Fruit fly (Drosophila melanogaster) whole organism, adult: ENCODE results near the gene Pstk.

Experiments used
- CG11617 ChIP-seq: fragments of 200-800 bp; sonication (Bioruptor generic); optimal IDR thresholded peaks from 2 replicates; lab custom pipeline; 2017; ENCODE audit warnings: mild to moderate bottlenecking, missing biosample characterization, missing genetic modification reagents, missing genetic modification characterization
- CG12768 ChIP-seq: fragments of 200-800 bp; sonication (Bioruptor generic); optimal IDR thresholded peaks from 2 replicates; lab custom pipeline; 2017; ENCODE audit warnings: missing biosample characterization, missing genetic modification characterization, mild to moderate bottlenecking, moderate library complexity, missing genetic modification reagents
- CG14711 ChIP-seq: fragments of 200-800 bp; sonication (Bioruptor generic); optimal IDR thresholded peaks from 2 replicates; lab custom pipeline; 2018; ENCODE audit warnings: missing biosample characterization, mild to moderate bottlenecking, missing genetic modification characterization, moderate library complexity
- CG1620 ChIP-seq: fragments of 200-800 bp; sonication (Bioruptor generic); optimal IDR thresholded peaks from 2 replicates; lab custom pipeline; 2016; ENCODE audit warnings: missing biosample characterization, missing genetic modification characterization
- CG33017 ChIP-seq: fragments of 200-800 bp; sonication (Bioruptor generic); optimal IDR thresholded peaks from 2 replicates; lab custom pipeline; 2018; ENCODE audit warnings: missing biosample characterization, mild to moderate bottlenecking, missing genetic modification characterization, moderate library complexity
- CG5204 ChIP-seq: fragments of 200-800 bp; sonication (Bioruptor generic); optimal IDR thresholded peaks from 2 replicates; lab custom pipeline; 2016; ENCODE audit warnings: missing biosample characterization, missing genetic modification characterization
- CG7045 ChIP-seq: fragments of 200-800 bp; sonication (Bioruptor generic); optimal IDR thresholded peaks from 2 replicates; lab custom pipeline; 2017; ENCODE audit warnings: missing biosample characterization, mild to moderate bottlenecking, missing genetic modification characterization
- CG7101 ChIP-seq: fragments of 200-800 bp; sonication (Bioruptor generic); optimal IDR thresholded peaks from 2 replicates; lab custom pipeline; 2018; ENCODE audit warnings: missing biosample characterization, mild to moderate bottlenecking, missing genetic modification characterization, moderate library complexity
- Clk ChIP-seq: fragments of 200-800 bp; sonication (Bioruptor generic); optimal IDR thresholded peaks from 2 replicates; lab custom pipeline; 2017; ENCODE audit warnings: missing biosample characterization, missing genetic modification characterization
- Crg-1 ChIP-seq: fragments of 200-800 bp; sonication (Bioruptor generic); optimal IDR thresholded peaks from 2 replicates; lab custom pipeline; 2016; ENCODE audit warnings: missing biosample characterization, missing genetic modification characterization
- Hr96 ChIP-seq: fragments of 200-800 bp; sonication (Bioruptor generic); optimal IDR thresholded peaks from 2 replicates; lab custom pipeline; 2016; ENCODE audit warnings: missing biosample characterization, missing genetic modification characterization
- Mnt ChIP-seq: fragments of 200-800 bp; sonication (Bioruptor generic); optimal IDR thresholded peaks from 2 replicates; lab custom pipeline; 2016; ENCODE audit warnings: missing biosample characterization, mild to moderate bottlenecking, missing genetic modification characterization
- bab1 ChIP-seq: fragments of 200-800 bp; sonication (Bioruptor generic); optimal IDR thresholded peaks from 3 replicates; lab custom pipeline; 2019; ENCODE audit warnings: missing biosample characterization, mild to moderate bottlenecking, missing genetic modification characterization, moderate library complexity
- cic ChIP-seq: fragments of 200-800 bp; sonication (Bioruptor generic); optimal IDR thresholded peaks from 2 replicates; lab custom pipeline; 2017; ENCODE audit warnings: missing biosample characterization, mild to moderate bottlenecking, missing genetic modification characterization, moderate library complexity
- cnc ChIP-seq, 2 experiments: fragments of >200 bp; optimal IDR thresholded peaks; 2 replicates each; lab custom pipeline; 2017
- kay ChIP-seq: fragments of 200-800 bp; sonication (Bioruptor generic); peaks from one replicate; lab custom pipeline; 2016; ENCODE audit warnings: missing biosample characterization, missing genetic modification characterization, borderline replicate concordance
- ovo ChIP-seq: fragments of 200-800 bp; sonication (Bioruptor generic); optimal IDR thresholded peaks from 2 replicates; lab custom pipeline; 2016; ENCODE audit warnings: missing biosample characterization, missing genetic modification characterization
- pad ChIP-seq: fragments of 200-800 bp; sonication (Bioruptor generic); optimal IDR thresholded peaks from 3 replicates; lab custom pipeline; 2017; ENCODE audit warnings: missing biosample characterization, missing genetic modification characterization, mild to moderate bottlenecking, moderate library complexity, missing genetic modification reagents
- tj ChIP-seq: fragments of 200-800 bp; sonication (Bioruptor generic); optimal IDR thresholded peaks from 3 replicates; lab custom pipeline; 2017; ENCODE audit warnings: missing biosample characterization, mild to moderate bottlenecking, missing genetic modification characterization, moderate library complexity
- toe ChIP-seq: fragments of 200-800 bp; sonication (Bioruptor generic); optimal IDR thresholded peaks from 2 replicates; lab custom pipeline; 2016; ENCODE audit warnings: missing biosample characterization, missing genetic modification characterization

The Pstk gene

dm6 chrX:19602483-19602882 is 15.9 kb downstream of the Pstk start:
- no peak for TF ChIP-seq CG7045
- no peak for TF ChIP-seq CG33017
- no peak for TF ChIP-seq bab1

- TF ChIP-seq CG11617 (GFP tag; lab: Kevin White, UChicago) (no peak), CG33017 (no peak), CG7101 (peak; percentile 36), ovo (GFP tag; lab: Kevin White, UChicago) (peak; percentile 10), CG7045 (no peak), pad (GFP tag; lab: Kevin White, UChicago) (peak; percentile 11), CG12768 (GFP tag; lab: Kevin White, UChicago) (no peak), tj (peak; percentile 42), Mnt (GFP tag; lab: Kevin White, UChicago) (peak; percentile 57), CG14711 (tag; lab: Kevin White, UChicago) (peak; percentile 94), bab1 (peak; percentile 49), CG1620 (GFP tag; lab: Kevin White, UChicago) (peak; percentile 8), Crg-1 (GFP tag; lab: Kevin White, UChicago) (peak; percentile 23), cic (GFP tag; lab: Kevin White, UChicago) (peak; percentile 29)
These were observed 16.7 kb downstream of the Pstk start, which contains the start of gene CG14220 for dm6 chrX:19601644-19602043. Gene CG14220 (minus strand): TSS chrX:19601851.

dm6 chrX:19598503-19598902 is 19.8 kb downstream of the Pstk start:
- no peak for TF ChIP-seq CG12768 (GFP tag; lab: Kevin White, UChicago)
- no peak for TF ChIP-seq bab1
- no peak for TF ChIP-seq tj
- TF ChIP-seq Crg-1 (GFP tag; lab: Kevin White, UChicago): no peak
- no peak for TF ChIP-seq pad (GFP tag; lab: Kevin White, UChicago)
- TF ChIP-seq CG11617 (GFP tag; lab: Kevin White, UChicago): no peak
- TF ChIP-seq toe (GFP tag; lab: Kevin White, UChicago): no peak
- TF ChIP-seq CG33017: no peak
- no peak for TF ChIP-seq cic (GFP tag; lab: Kevin White, UChicago)
- TF ChIP-seq CG7101: no peak
- TF ChIP-seq ovo (GFP tag; lab: Kevin White, UChicago): no peak
- TF ChIP-seq Clk (GFP tag; lab: Kevin White, UChicago): no peak
- no peak for TF ChIP-seq Hr96 (GFP tag; lab: Kevin White, UChicago)

dm6 chrX:19597684-19598363 is 20.5 kb downstream of the Pstk start, which contains the start of gene RpS10b:
Gene RpS10b (plus strand): TSS chrX:19598031.
- peak; percentile 34 for TF ChIP-seq Clk (GFP tag; lab: Kevin White, UChicago)
- TF ChIP-seq toe (GFP tag; lab: Kevin White, UChicago): peak; percentile 77
- TF ChIP-seq CG1620 (GFP tag; lab: Kevin White, UChicago): peak; percentile 98
- peak; percentile 34 for TF ChIP-seq cic (GFP tag; lab: Kevin White, UChicago)
- TF ChIP-seq pad (GFP tag; lab: Kevin White, UChicago): peak; percentile 86
- TF ChIP-seq CG14711 (tag; lab: Kevin White, UChicago): peak; percentile 70
- peak; percentile 82 for TF ChIP-seq CG7045
- TF ChIP-seq bab1: peak; percentile 96
- TF ChIP-seq CG12768 (GFP tag; lab: Kevin White, UChicago): peak; percentile 79
- TF ChIP-seq kay: peak; percentile 58
- peak; percentile 98 for TF ChIP-seq CG11617 (GFP tag; lab: Kevin White, UChicago)
- peak; percentile 95 for TF ChIP-seq CG7101
- TF ChIP-seq cnc (optimal IDR thresholded peaks at IDR 0.05; lab: Kevin White, UChicago): no peak
- TF ChIP-seq CG5204: peak; percentile 85
- peak; percentile 97 for TF ChIP-seq ovo (GFP tag; lab: Kevin White, UChicago)
- peak; percentile 95 for TF ChIP-seq Hr96 (GFP tag; lab: Kevin White, UChicago)
- peak; percentile 98 for TF ChIP-seq Crg-1 (GFP tag; lab: Kevin White, UChicago)
- peak; percentile 78 for TF ChIP-seq CG33017
- peak; percentile 88 for TF ChIP-seq tj
- TF ChIP-seq Mnt (GFP tag; lab: Kevin White, UChicago): peak; percentile 96

dm6 chrX:19595862-19596261 is 22.5 kb downstream of the Pstk start:
- no peak for TF ChIP-seq bab1
- no peak for TF ChIP-seq Mnt (GFP tag; lab: Kevin White, UChicago)
- no peak for TF ChIP-seq tj
- no peak for TF ChIP-seq CG14711 (tag; lab: Kevin White, UChicago)
- no peak for TF ChIP-seq kay
- TF ChIP-seq CG7101: no peak

- no peak for TF ChIP-seq ovo (GFP tag; lab: Kevin White, UChicago)
- no peak for TF ChIP-seq bab1
- no peak for TF ChIP-seq Crg-1 (GFP tag; lab: Kevin White, UChicago)
- no peak for TF ChIP-seq cic (GFP tag; lab: Kevin White, UChicago)
- no peak for TF ChIP-seq CG1620 (GFP tag; lab: Kevin White, UChicago)
These were observed 26.0 kb downstream of the Pstk start, which contains the start of gene CG14205 for dm6 chrX:19592309-19592708. Gene CG14205 (plus strand): TSS chrX:19592609.

- TF ChIP-seq toe (GFP tag; lab: Kevin White, UChicago) (no peak), cic (GFP tag; lab: Kevin White, UChicago) (no peak), CG7101 (no peak), CG33017 (no peak), Mnt (GFP tag; lab: Kevin White, UChicago) (no peak), CG7045 (no peak), bab1 (no peak), cnc (optimal IDR thresholded peaks at IDR 0.05; lab: Kevin White, UChicago) (no peak), CG1620 (GFP tag; lab: Kevin White, UChicago) (no peak), pad (GFP tag; lab: Kevin White, UChicago) (no peak), CG5204 (no peak), CG11617 (GFP tag; lab: Kevin White, UChicago) (no peak), tj (no peak), kay (no peak), Crg-1 (GFP tag; lab: Kevin White, UChicago) (no peak), ovo (GFP tag; lab: Kevin White, UChicago) (no peak), Hr96 (GFP tag; lab: Kevin White, UChicago) (no peak), Clk (GFP tag; lab: Kevin White, UChicago) (no peak), CG12768 (GFP tag; lab: Kevin White, UChicago) (no peak), CG14711 (tag; lab: Kevin White, UChicago) (no peak)
These were observed 27.8 kb downstream of the Pstk start for dm6 chrX:19590579-19590978.
